Fruit fly (Drosophila melanogaster): ENCODE data around the gene AGO2.

DNA sequence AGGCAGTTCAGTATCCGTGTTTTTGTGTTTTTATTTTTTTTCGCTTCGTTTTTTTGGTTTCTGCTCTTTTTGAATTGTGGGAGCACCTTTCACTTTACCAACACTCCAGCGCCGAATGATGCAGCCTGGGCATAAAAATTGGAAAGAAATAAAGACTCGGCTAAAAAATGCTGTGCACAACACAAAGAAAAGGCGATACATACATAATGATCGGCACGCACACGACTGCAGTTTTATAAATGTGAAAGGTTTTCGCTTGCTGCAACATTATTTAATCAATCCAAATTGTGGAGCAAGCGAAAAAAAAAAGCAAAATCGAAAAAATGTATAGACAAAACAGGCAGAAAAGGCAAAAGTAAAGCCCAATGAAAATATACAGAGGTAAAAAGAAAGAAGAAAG is 10.9 kb upstream of the AGO2 start:
- TF ChIP-seq pan (optimal IDR thresholded peaks at IDR 0.05): no peak
- TF ChIP-seq CG8478 (optimal IDR thresholded peaks at IDR 0.05): no peak
- no peak for TF ChIP-seq Dll (optimal IDR thresholded peaks at IDR 0.05)
- TF ChIP-seq usp (GFP tag; optimal IDR thresholded peaks at IDR 0.05): no peak
- TF ChIP-seq psq (optimal IDR thresholded peaks at IDR 0.05): no peak
